Fruit fly (Drosophila melanogaster) whole organism, embryonic: ENCODE results near the gene uncNacbeta.

Source experiments
- Asciz ChIP-seq: fragments of 200-800 bp; sonication (Bioruptor generic); optimal IDR thresholded peaks from 2 replicates; lab custom pipeline; 2017; ENCODE audit warnings: missing biosample characterization, mild to moderate bottlenecking, missing genetic modification characterization, missing genetic modification reagents
- CG11247 ChIP-seq: fragments of 200-800 bp; sonication (Bioruptor generic); IDR thresholded peaks from 2 replicates; pipeline ENCODE4 v1.3.6; 2022; ENCODE audit warnings: missing biosample characterization, missing genetic modification characterization
- CG12219 ChIP-seq: fragments of 200-800 bp; sonication (Bioruptor generic); optimal IDR thresholded peaks from 3 replicates; lab custom pipeline; 2018; ENCODE audit warnings: missing biosample characterization, mild to moderate bottlenecking, missing genetic modification characterization
- CG12769 ChIP-seq: fragments of 200-800 bp; sonication (Bioruptor generic); optimal IDR thresholded peaks from 2 replicates; lab custom pipeline; 2019; ENCODE audit warnings: missing biosample characterization, mild to moderate bottlenecking, missing genetic modification characterization, moderate library complexity
- CG2116 ChIP-seq: fragments of 200-800 bp; sonication (Bioruptor generic); optimal IDR thresholded peaks from 3 replicates; lab custom pipeline; 2018; ENCODE audit warnings: missing biosample characterization, mild to moderate bottlenecking, missing genetic modification characterization
- CG6654 ChIP-seq: fragments of 200-800 bp; sonication (Bioruptor generic); optimal IDR thresholded peaks from 2 replicates; lab custom pipeline; 2017; ENCODE audit warnings: missing biosample characterization, mild to moderate bottlenecking, missing genetic modification characterization
- Dbx ChIP-seq: fragments of 200-800 bp; sonication (Bioruptor generic); IDR thresholded peaks from 3 replicates; pipeline ENCODE4 v1.3.6; 2022; ENCODE audit warnings: missing biosample characterization, missing genetic modification characterization
- Dll ChIP-seq: fragments of 200-800 bp; sonication (Bioruptor generic); IDR thresholded peaks from 4 replicates; pipeline ENCODE4 v1.3.6; 2022; ENCODE audit warnings: missing biosample characterization, missing genetic modification characterization; ENCODE audit not compliant: partially characterized antibody
- al ChIP-seq: fragments of 200-800 bp; sonication (Bioruptor generic); IDR thresholded peaks from 2 replicates; pipeline ENCODE4 v1.3.6; 2022; ENCODE audit warnings: missing biosample characterization, missing genetic modification characterization
- eve ChIP-seq, 2 experiments: fragments of >200 bp; optimal IDR thresholded peaks; 2 replicates each; lab custom pipeline; 2017; ENCODE audit warnings: missing biosample characterization in 2 of 2, missing genetic modification characterization in 2 of 2
- insv ChIP-seq, 2 experiments: fragments of 200-800 bp; sonication (Bioruptor generic); optimal IDR thresholded peaks; 3 replicates each; lab custom pipeline; 2016 to 2018; ENCODE audit warnings: missing biosample characterization in 2 of 2, missing genetic modification characterization in 2 of 2
- jumu ChIP-seq: fragments of 200-800 bp; sonication (Bioruptor generic); optimal IDR thresholded peaks from 3 replicates; lab custom pipeline; 2016; ENCODE audit warnings: missing biosample characterization, missing genetic modification characterization
- salm ChIP-seq: fragments of 200-800 bp; sonication (Bioruptor generic); optimal IDR thresholded peaks from 2 replicates; lab custom pipeline; 2018; ENCODE audit warnings: missing biosample characterization, mild to moderate bottlenecking, missing genetic modification characterization
- tll ChIP-seq, 2 experiments: fragments of 200-800 bp in 1 of 2; fragments of >200 bp in 1 of 2; sonication (Bioruptor generic) in 1 of 2; optimal IDR thresholded peaks; 2 replicates each; lab custom pipeline; 2017 to 2019; ENCODE audit warnings: missing biosample characterization in 2 of 2, missing genetic modification characterization in 2 of 2, mild to moderate bottlenecking in 1 of 2, moderate library complexity in 1 of 2

DNA sequence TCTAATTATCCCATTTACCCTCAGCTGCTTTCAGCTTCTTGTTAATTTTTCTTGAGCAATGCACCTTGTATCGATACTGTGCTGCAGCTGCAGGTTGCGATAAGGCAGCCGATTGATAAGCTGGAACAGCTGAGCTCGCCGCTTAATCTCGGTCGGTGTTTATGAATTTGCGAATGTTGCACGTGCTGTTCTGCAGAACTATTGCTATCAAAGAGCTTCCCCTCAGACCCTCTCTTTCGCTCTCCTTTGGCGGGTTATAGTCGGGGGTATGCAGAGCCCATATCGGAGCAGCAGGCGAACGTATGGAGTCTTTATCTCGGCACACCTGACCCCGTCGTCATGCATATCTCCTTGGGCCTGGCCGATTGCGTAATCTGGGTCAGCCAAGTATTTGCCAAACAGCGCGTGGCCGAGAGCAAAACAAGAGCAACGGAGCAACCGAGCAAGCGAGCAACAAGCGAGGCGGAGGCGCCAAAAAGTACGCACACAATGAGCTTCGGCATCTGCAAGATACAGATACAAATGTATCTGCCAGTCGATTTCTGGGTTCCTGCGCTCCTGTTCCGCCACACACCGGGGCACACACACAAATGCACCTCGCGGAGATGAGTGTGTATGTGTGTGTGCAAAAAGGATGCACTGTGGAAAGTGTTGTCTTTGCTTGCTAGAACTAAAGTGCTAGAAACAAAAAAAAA is 49.3 kb downstream of the uncNacbeta start:
- TF ChIP-seq eve (GFP tag; optimal IDR thresholded peaks at IDR 0.05; lab: Kevin White, UChicago) (no peak), CG2116 (GFP tag; lab: Kevin White, UChicago) (no peak), Asciz (GFP tag; lab: Kevin White, UChicago) (no peak), Dbx (GFP tag; lab: Robert Waterston, UW) (no peak), CG12769 (tag; lab: Kevin White, UChicago) (no peak), Dll (no peak), CG6654 (no peak), CG12219 (GFP tag; lab: Kevin White, UChicago) (no peak), insv (GFP tag; optimal IDR thresholded peaks at IDR 0.05; lab: Kevin White, UChicago) (no peak), salm (tag; lab: Kevin White, UChicago) (no peak), jumu (GFP tag; lab: Kevin White, UChicago) (no peak), al (no peak), tll (GFP tag; optimal IDR thresholded peaks at IDR 0.05; lab: Kevin White, UChicago) (no peak), CG11247 (GFP tag; lab: Robert Waterston, UW) (no peak)
